Fruit fly (Drosophila melanogaster) whole organism, adult: ENCODE measurements around the gene CG34248.

Experiments
- CG11617 ChIP-seq: fragments of 200-800 bp; sonication (Bioruptor generic); optimal IDR thresholded peaks from 2 replicates; lab custom pipeline; 2017; ENCODE audit warnings: mild to moderate bottlenecking, missing biosample characterization, missing genetic modification reagents, missing genetic modification characterization
- CG12768 ChIP-seq: fragments of 200-800 bp; sonication (Bioruptor generic); optimal IDR thresholded peaks from 2 replicates; lab custom pipeline; 2017; ENCODE audit warnings: missing biosample characterization, missing genetic modification characterization, mild to moderate bottlenecking, moderate library complexity, missing genetic modification reagents
- CG14711 ChIP-seq: fragments of 200-800 bp; sonication (Bioruptor generic); optimal IDR thresholded peaks from 2 replicates; lab custom pipeline; 2018; ENCODE audit warnings: missing biosample characterization, mild to moderate bottlenecking, missing genetic modification characterization, moderate library complexity
- CG1620 ChIP-seq: fragments of 200-800 bp; sonication (Bioruptor generic); optimal IDR thresholded peaks from 2 replicates; lab custom pipeline; 2016; ENCODE audit warnings: missing biosample characterization, missing genetic modification characterization
- CG33017 ChIP-seq: fragments of 200-800 bp; sonication (Bioruptor generic); optimal IDR thresholded peaks from 2 replicates; lab custom pipeline; 2018; ENCODE audit warnings: missing biosample characterization, mild to moderate bottlenecking, missing genetic modification characterization, moderate library complexity
- CG5204 ChIP-seq: fragments of 200-800 bp; sonication (Bioruptor generic); optimal IDR thresholded peaks from 2 replicates; lab custom pipeline; 2016; ENCODE audit warnings: missing biosample characterization, missing genetic modification characterization
- CG7045 ChIP-seq: fragments of 200-800 bp; sonication (Bioruptor generic); optimal IDR thresholded peaks from 2 replicates; lab custom pipeline; 2017; ENCODE audit warnings: missing biosample characterization, mild to moderate bottlenecking, missing genetic modification characterization
- CG7101 ChIP-seq: fragments of 200-800 bp; sonication (Bioruptor generic); optimal IDR thresholded peaks from 2 replicates; lab custom pipeline; 2018; ENCODE audit warnings: missing biosample characterization, mild to moderate bottlenecking, missing genetic modification characterization, moderate library complexity
- Clk ChIP-seq: fragments of 200-800 bp; sonication (Bioruptor generic); optimal IDR thresholded peaks from 2 replicates; lab custom pipeline; 2017; ENCODE audit warnings: missing biosample characterization, missing genetic modification characterization
- Crg-1 ChIP-seq: fragments of 200-800 bp; sonication (Bioruptor generic); optimal IDR thresholded peaks from 2 replicates; lab custom pipeline; 2016; ENCODE audit warnings: missing biosample characterization, missing genetic modification characterization
- Hr96 ChIP-seq: fragments of 200-800 bp; sonication (Bioruptor generic); optimal IDR thresholded peaks from 2 replicates; lab custom pipeline; 2016; ENCODE audit warnings: missing biosample characterization, missing genetic modification characterization
- Mnt ChIP-seq: fragments of 200-800 bp; sonication (Bioruptor generic); optimal IDR thresholded peaks from 2 replicates; lab custom pipeline; 2016; ENCODE audit warnings: missing biosample characterization, mild to moderate bottlenecking, missing genetic modification characterization
- bab1 ChIP-seq: fragments of 200-800 bp; sonication (Bioruptor generic); optimal IDR thresholded peaks from 3 replicates; lab custom pipeline; 2019; ENCODE audit warnings: missing biosample characterization, mild to moderate bottlenecking, missing genetic modification characterization, moderate library complexity
- cic ChIP-seq: fragments of 200-800 bp; sonication (Bioruptor generic); optimal IDR thresholded peaks from 2 replicates; lab custom pipeline; 2017; ENCODE audit warnings: missing biosample characterization, mild to moderate bottlenecking, missing genetic modification characterization, moderate library complexity
- cnc ChIP-seq, 2 experiments: fragments of >200 bp; optimal IDR thresholded peaks; 2 replicates each; lab custom pipeline; 2017
- kay ChIP-seq: fragments of 200-800 bp; sonication (Bioruptor generic); peaks from one replicate; lab custom pipeline; 2016; ENCODE audit warnings: missing biosample characterization, missing genetic modification characterization, borderline replicate concordance
- ovo ChIP-seq: fragments of 200-800 bp; sonication (Bioruptor generic); optimal IDR thresholded peaks from 2 replicates; lab custom pipeline; 2016; ENCODE audit warnings: missing biosample characterization, missing genetic modification characterization
- pad ChIP-seq: fragments of 200-800 bp; sonication (Bioruptor generic); optimal IDR thresholded peaks from 3 replicates; lab custom pipeline; 2017; ENCODE audit warnings: missing biosample characterization, missing genetic modification characterization, mild to moderate bottlenecking, moderate library complexity, missing genetic modification reagents
- tj ChIP-seq: fragments of 200-800 bp; sonication (Bioruptor generic); optimal IDR thresholded peaks from 3 replicates; lab custom pipeline; 2017; ENCODE audit warnings: missing biosample characterization, mild to moderate bottlenecking, missing genetic modification characterization, moderate library complexity
- toe ChIP-seq: fragments of 200-800 bp; sonication (Bioruptor generic); optimal IDR thresholded peaks from 2 replicates; lab custom pipeline; 2016; ENCODE audit warnings: missing biosample characterization, missing genetic modification characterization

CG34248 gene

DNA sequence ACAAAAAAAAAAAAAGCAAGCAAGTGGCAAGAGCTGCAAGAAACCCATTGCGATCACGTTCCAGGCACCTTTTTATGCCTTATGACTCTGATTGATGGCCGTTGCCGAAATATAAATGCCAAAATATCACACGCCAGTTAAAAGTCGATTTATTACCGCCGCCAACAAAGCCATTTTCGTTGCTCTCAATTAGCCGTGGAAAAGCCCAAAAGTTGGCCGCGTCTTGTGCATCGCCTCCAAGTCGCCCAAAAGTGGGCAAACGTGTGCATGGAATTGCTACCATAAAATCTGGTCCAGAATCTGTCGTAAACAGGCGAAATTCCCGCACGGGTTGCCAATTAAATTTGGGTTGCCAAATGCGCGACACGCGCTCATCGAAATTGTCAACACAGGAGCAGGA lies 21.0 kb upstream of the CG34248 start:
- TF ChIP-seq Crg-1 (no peak), bab1 (no peak), CG7045 (GFP tag; lab: Kevin White, UChicago) (no peak), CG5204 (GFP tag; lab: Kevin White, UChicago) (no peak), CG11617 (GFP tag; lab: Kevin White, UChicago) (no peak), CG14711 (tag; lab: Kevin White, UChicago) (no peak)

- TF ChIP-seq CG14711 (tag; lab: Kevin White, UChicago): no peak
- no peak for TF ChIP-seq CG33017 (tag; lab: Kevin White, UChicago)
- TF ChIP-seq ovo (GFP tag; lab: Kevin White, UChicago): no peak
- TF ChIP-seq CG7101: no peak
- no peak for TF ChIP-seq pad (GFP tag; lab: Kevin White, UChicago)
- TF ChIP-seq cnc (optimal IDR thresholded peaks at IDR 0.05; lab: Kevin White, UChicago): no peak
- TF ChIP-seq CG11617 (GFP tag; lab: Kevin White, UChicago): no peak
- no peak for TF ChIP-seq toe
- TF ChIP-seq CG7045 (GFP tag; lab: Kevin White, UChicago): no peak
- TF ChIP-seq kay (GFP tag; lab: Kevin White, UChicago): no peak
- no peak for TF ChIP-seq Hr96 (GFP tag; lab: Kevin White, UChicago)
These were observed 20.1 kb upstream of the CG34248 start, which contains the start of gene CG13045 for dm6 chr3L:16290850-16291249. Gene CG13045 (minus strand): TSS chr3L:16290950.

dm6 chr3L:16289067-16289466 lies 18.4 kb upstream of the CG34248 start:
- TF ChIP-seq cic (GFP tag; lab: Kevin White, UChicago) (no peak), pad (GFP tag; lab: Kevin White, UChicago) (no peak), CG7045 (GFP tag; lab: Kevin White, UChicago) (no peak), Hr96 (GFP tag; lab: Kevin White, UChicago) (no peak), CG14711 (tag; lab: Kevin White, UChicago) (no peak), kay (GFP tag; lab: Kevin White, UChicago) (no peak), Mnt (GFP tag; lab: Kevin White, UChicago) (no peak), tj (GFP tag; lab: Kevin White, UChicago) (no peak), cnc (optimal IDR thresholded peaks at IDR 0.05; lab: Kevin White, UChicago) (no peak), CG33017 (tag; lab: Kevin White, UChicago) (no peak), Crg-1 (no peak), ovo (GFP tag; lab: Kevin White, UChicago) (no peak), CG5204 (GFP tag; lab: Kevin White, UChicago) (no peak), Clk (GFP tag; lab: Kevin White, UChicago) (no peak), CG11617 (GFP tag; lab: Kevin White, UChicago) (no peak), toe (no peak), CG12768 (no peak), bab1 (no peak), CG1620 (GFP tag; lab: Kevin White, UChicago) (no peak)

dm6 chr3L:16288322-16288721 lies 17.6 kb upstream of the CG34248 start, which contains the start of gene CG13046:
Gene CG13046 (minus strand): TSS chr3L:16288422.
- TF ChIP-seq Clk (GFP tag; lab: Kevin White, UChicago): no peak
- no peak for TF ChIP-seq cnc (optimal IDR thresholded peaks at IDR 0.05; lab: Kevin White, UChicago)
- no peak for TF ChIP-seq toe
- TF ChIP-seq cic (GFP tag; lab: Kevin White, UChicago): no peak
- TF ChIP-seq tj (GFP tag; lab: Kevin White, UChicago): no peak
- TF ChIP-seq CG12768: no peak
- TF ChIP-seq Hr96 (GFP tag; lab: Kevin White, UChicago): no peak
- TF ChIP-seq CG7045 (GFP tag; lab: Kevin White, UChicago): no peak
- no peak for TF ChIP-seq ovo (GFP tag; lab: Kevin White, UChicago)
- no peak for TF ChIP-seq CG33017 (tag; lab: Kevin White, UChicago)
- no peak for TF ChIP-seq CG11617 (GFP tag; lab: Kevin White, UChicago)
- no peak for TF ChIP-seq Crg-1

dm6 chr3L:16286258-16286657 lies 15.6 kb upstream of the CG34248 start:
- no peak for TF ChIP-seq CG12768
- TF ChIP-seq Hr96 (GFP tag; lab: Kevin White, UChicago): no peak
- no peak for TF ChIP-seq CG7101

DNA sequence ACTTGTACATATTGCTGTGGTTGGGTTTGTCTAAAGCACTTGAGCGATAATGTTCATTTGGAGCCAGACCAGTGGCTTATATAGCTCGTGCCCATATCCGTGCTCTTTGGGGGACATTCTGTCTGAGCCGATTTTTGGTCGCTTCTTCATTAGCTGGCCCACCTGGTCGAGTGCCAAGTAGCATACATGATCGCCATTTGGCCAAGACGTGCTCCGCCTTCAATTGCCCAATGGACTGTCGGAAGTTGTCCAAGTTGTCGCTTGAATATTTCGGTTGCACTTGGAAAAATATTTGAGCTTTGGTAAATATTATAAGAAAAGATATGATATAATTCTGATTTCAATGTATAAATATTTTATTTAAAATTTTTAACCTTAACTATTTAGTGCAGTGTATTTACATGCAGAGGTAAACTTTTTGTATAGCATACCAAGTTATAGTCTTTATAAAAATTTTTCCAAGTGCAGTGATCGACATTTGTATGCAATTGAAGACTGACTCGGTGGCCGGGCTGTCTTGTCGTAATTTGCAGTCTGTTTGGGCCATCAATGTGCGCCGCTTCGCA lies 14.7 kb upstream of the CG34248 start, which contains the start of gene CG13047:
CG13047 (minus strand) TSS at position 51 of the 566 bp plus-strand sequence.
- TF ChIP-seq cnc (optimal IDR thresholded peaks at IDR 0.05; lab: Kevin White, UChicago) (no peak), CG5204 (GFP tag; lab: Kevin White, UChicago) (no peak), CG33017 (tag; lab: Kevin White, UChicago) (no peak), CG7045 (GFP tag; lab: Kevin White, UChicago) (no peak), toe (no peak), CG14711 (tag; lab: Kevin White, UChicago) (no peak), kay (GFP tag; lab: Kevin White, UChicago) (no peak), Clk (GFP tag; lab: Kevin White, UChicago) (no peak), pad (GFP tag; lab: Kevin White, UChicago) (no peak), Hr96 (GFP tag; lab: Kevin White, UChicago) (no peak), bab1 (no peak), CG12768 (no peak), ovo (GFP tag; lab: Kevin White, UChicago) (no peak), CG1620 (GFP tag; lab: Kevin White, UChicago) (no peak), Mnt (GFP tag; lab: Kevin White, UChicago) (no peak), Crg-1 (no peak), cic (GFP tag; lab: Kevin White, UChicago) (no peak), tj (GFP tag; lab: Kevin White, UChicago) (no peak), CG7101 (no peak), CG11617 (GFP tag; lab: Kevin White, UChicago) (no peak)
